Worm (Caenorhabditis elegans) whole organism, young adult: Measurements from ENCODE around the gene srbc-40.

Experiments used
- B0019.2 ChIP-seq: fragments of 200-800 bp; sonication (Bioruptor generic); conservative IDR thresholded peaks from 2 replicates; pipeline ENCODE4 v1.3.6; 2022; ENCODE audit warnings: missing genetic modification reagents, missing genetic modification characterization, missing compliant biosample characterization
- B0336.3 ChIP-seq: fragments of 200-800 bp; sonication (Bioruptor generic); IDR thresholded peaks from 2 replicates; pipeline ENCODE4 v1.3.6; 2022; ENCODE audit warnings: missing genetic modification characterization, missing compliant biosample characterization
- D2030.7 ChIP-seq: fragments of 200-800 bp; sonication (Bioruptor generic); IDR thresholded peaks from 2 replicates; pipeline ENCODE4 v1.3.6; 2022; ENCODE audit warnings: missing genetic modification reagents, missing genetic modification characterization, missing compliant biosample characterization
- F22D6.2 ChIP-seq: sonication (generic microtip); optimal IDR thresholded peaks from 2 replicates; lab custom pipeline; 2016; ENCODE audit warnings: mild to moderate bottlenecking, missing genetic modification characterization, missing compliant biosample characterization
- F23B12.7 ChIP-seq: sonication (generic microtip); optimal IDR thresholded peaks from 2 replicates; lab custom pipeline; 2017; ENCODE audit warnings: missing genetic modification characterization, mild to moderate bottlenecking, missing compliant biosample characterization, antibody characterized with exemption, moderate library complexity; ENCODE audit not compliant: insufficient read depth
- F55B11.4 ChIP-seq: sonication (generic microtip); optimal IDR thresholded peaks from 2 replicates; lab custom pipeline; 2016; ENCODE audit warnings: missing compliant biosample characterization, missing genetic modification characterization, borderline replicate concordance; ENCODE audit not compliant: insufficient read depth
- K11D2.4 ChIP-seq: fragments of 200-800 bp; sonication (Bioruptor generic); IDR thresholded peaks from 2 replicates; pipeline ENCODE4 v1.3.6; 2022; ENCODE audit warnings: missing genetic modification reagents, missing genetic modification characterization, missing compliant biosample characterization
- T07F8.4 ChIP-seq: sonication (generic microtip); optimal IDR thresholded peaks from 2 replicates; lab custom pipeline; 2016; ENCODE audit warnings: mild to moderate bottlenecking, missing genetic modification characterization, moderate library complexity, missing compliant biosample characterization
- Y53F4B.3 ChIP-seq: fragments of 200-800 bp; sonication (Bioruptor generic); IDR thresholded peaks from 2 replicates; pipeline ENCODE4 v1.3.6; 2022; ENCODE audit warnings: missing genetic modification reagents, missing genetic modification characterization, missing compliant biosample characterization
- akir-1 ChIP-seq: fragments of 200-800 bp; sonication (Bioruptor generic); optimal IDR thresholded peaks from 2 replicates; lab custom pipeline; 2018; ENCODE audit warnings: mild to moderate bottlenecking, missing genetic modification characterization, moderate library complexity, missing compliant biosample characterization
- ama-1 ChIP-seq, 3 experiments: fragments of 150-350 bp in 1 of 3; sonication (generic microtip) in 2 of 3; optimal IDR thresholded peaks; 2 replicates each; lab custom pipeline; 2014 to 2018; ENCODE audit warnings: missing biosample characterization in 2 of 3, missing genetic modification characterization in 2 of 3, missing genetic modification reagents in 2 of 3
- aptf-2 ChIP-seq: fragments of 200-800 bp; sonication (Bioruptor generic); conservative IDR thresholded peaks from 2 replicates; pipeline ENCODE4 v1.3.6; 2022; ENCODE audit warnings: missing genetic modification reagents, missing genetic modification characterization, missing compliant biosample characterization
- atf-7 ChIP-seq: sonication (generic microtip); optimal IDR thresholded peaks from 2 replicates; lab custom pipeline; 2017; ENCODE audit warnings: mild to moderate bottlenecking, missing genetic modification characterization, missing compliant biosample characterization
- cebp-1 ChIP-seq, 2 experiments: fragments of 200-800 bp in 1 of 2; sonication (Bioruptor generic) in 1 of 2; sonication (generic microtip) in 1 of 2; IDR thresholded peaks in 1 of 2; optimal IDR thresholded peaks in 1 of 2; 2 replicates each; pipeline versions ENCODE4 v1.3.6 to Lab custom; 2017 to 2022; ENCODE audit warnings: missing compliant biosample characterization in 2 of 2, missing genetic modification characterization in 2 of 2, mild to moderate bottlenecking in 1 of 2, missing genetic modification reagents in 1 of 2, moderate library complexity in 1 of 2
- ceh-40 ChIP-seq: fragments of 200-800 bp; sonication (Bioruptor generic); IDR thresholded peaks from 2 replicates; pipeline ENCODE4 v1.3.6; 2022; ENCODE audit warnings: missing genetic modification characterization, missing compliant biosample characterization
- ceh-58 ChIP-seq: fragments of 200-800 bp; sonication (Bioruptor generic); IDR thresholded peaks from 2 replicates; pipeline ENCODE4 v1.3.6; 2022; ENCODE audit warnings: missing genetic modification characterization, missing compliant biosample characterization
- efl-1 ChIP-seq: fragments of 150-350 bp; optimal IDR thresholded peaks from 2 replicates; lab custom pipeline; 2014; ENCODE audit warnings: missing biosample characterization, missing genetic modification reagents, missing genetic modification characterization
- egl-44 ChIP-seq: fragments of 200-800 bp; sonication (Bioruptor generic); IDR thresholded peaks from 2 replicates; pipeline ENCODE4 v1.3.6; 2022; ENCODE audit warnings: missing genetic modification reagents, missing genetic modification characterization, missing compliant biosample characterization
- egrh-3 ChIP-seq: fragments of 200-800 bp; sonication (Bioruptor generic); IDR thresholded peaks from 2 replicates; pipeline ENCODE4 v1.3.6; 2022; ENCODE audit warnings: missing genetic modification reagents, missing genetic modification characterization, missing compliant biosample characterization
- ekl-4 ChIP-seq: fragments of 200-800 bp; sonication (Bioruptor generic); IDR thresholded peaks from 2 replicates; pipeline ENCODE4 v1.3.6; 2022; ENCODE audit warnings: missing genetic modification reagents, missing genetic modification characterization, missing compliant biosample characterization
- ets-4 ChIP-seq: fragments of 200-800 bp; sonication (Bioruptor generic); optimal IDR thresholded peaks from 2 replicates; lab custom pipeline; 2018; ENCODE audit warnings: mild to moderate bottlenecking, missing genetic modification characterization, missing compliant biosample characterization
- gei-17 ChIP-seq: fragments of 200-800 bp; sonication (Bioruptor generic); optimal IDR thresholded peaks from 2 replicates; lab custom pipeline; 2018; ENCODE audit warnings: mild to moderate bottlenecking, missing genetic modification characterization, missing compliant biosample characterization
- hlh-26 ChIP-seq: fragments of 200-800 bp; sonication (Bioruptor generic); conservative IDR thresholded peaks from 2 replicates; pipeline ENCODE4 v1.3.6; 2022; ENCODE audit warnings: missing genetic modification reagents, missing genetic modification characterization, missing compliant biosample characterization
- hmg-20 ChIP-seq: fragments of 200-800 bp; sonication (Bioruptor generic); IDR thresholded peaks from 2 replicates; pipeline ENCODE4 v1.3.6; 2022; ENCODE audit warnings: missing genetic modification reagents, missing genetic modification characterization, missing compliant biosample characterization
- hrde-1 ChIP-seq: sonication (generic microtip); optimal IDR thresholded peaks from 2 replicates; lab custom pipeline; 2016; ENCODE audit warnings: missing genetic modification characterization, mild to moderate bottlenecking, missing compliant biosample characterization, moderate library complexity, missing genotype, missing genetic modification reagents, borderline replicate concordance
- lag-1 ChIP-seq: fragments of 200-800 bp; sonication (Bioruptor generic); IDR thresholded peaks from 2 replicates; pipeline ENCODE4 v1.3.6; 2022; ENCODE audit warnings: missing genetic modification reagents, missing genetic modification characterization, missing compliant biosample characterization
- lin-26 ChIP-seq: fragments of 200-800 bp; sonication (Bioruptor generic); IDR thresholded peaks from 2 replicates; pipeline ENCODE4 v1.3.6; 2022; ENCODE audit warnings: missing genetic modification reagents, missing genetic modification characterization, missing compliant biosample characterization
- lin-35 ChIP-seq, 3 experiments: fragments of 150-350 bp in 2 of 3; sonication (generic microtip) in 1 of 3; optimal IDR thresholded peaks; 2 replicates each; lab custom pipeline; 2014 to 2018; ENCODE audit warnings: missing biosample characterization in 3 of 3, missing genetic modification characterization in 3 of 3, missing genetic modification reagents in 3 of 3
- lin-54 ChIP-seq: fragments of 200-800 bp; sonication (Bioruptor generic); optimal IDR thresholded peaks from 2 replicates; lab custom pipeline; 2018; ENCODE audit warnings: mild to moderate bottlenecking, missing genetic modification characterization, missing compliant biosample characterization
- nfyb-1 ChIP-seq: fragments of 200-800 bp; sonication (Bioruptor generic); IDR thresholded peaks from 2 replicates; pipeline ENCODE4 v1.3.6; 2022; ENCODE audit warnings: missing genetic modification reagents, missing genetic modification characterization, missing compliant biosample characterization
- nhr-179 ChIP-seq: sonication (generic microtip); optimal IDR thresholded peaks from 2 replicates; lab custom pipeline; 2016; ENCODE audit warnings: mild to moderate bottlenecking, missing genetic modification characterization, missing compliant biosample characterization
- nhr-27 ChIP-seq: fragments of 200-800 bp; sonication (Bioruptor generic); optimal IDR thresholded peaks from 2 replicates; lab custom pipeline; 2018; ENCODE audit warnings: mild to moderate bottlenecking, missing genetic modification characterization, moderate library complexity, missing compliant biosample characterization
- nhr-80 ChIP-seq: sonication (generic microtip); optimal IDR thresholded peaks from 2 replicates; lab custom pipeline; 2016; ENCODE audit warnings: missing genetic modification characterization, missing compliant biosample characterization
- pha-4 ChIP-seq: fragments of 150-350 bp; sonication (generic microtip); optimal IDR thresholded peaks from 2 replicates; lab custom pipeline; 2014; ENCODE audit warnings: missing biosample characterization, missing genetic modification reagents, missing genetic modification characterization
- sea-2 ChIP-seq: fragments of 200-800 bp; sonication (Bioruptor generic); IDR thresholded peaks from 2 replicates; pipeline ENCODE4 v1.3.6; 2022; ENCODE audit warnings: missing genetic modification characterization, missing compliant biosample characterization
- snpc-1.3 ChIP-seq: sonication (generic microtip); optimal IDR thresholded peaks from 2 replicates; lab custom pipeline; 2017; ENCODE audit warnings: missing genetic modification characterization, mild to moderate bottlenecking, missing compliant biosample characterization, antibody characterized with exemption, moderate library complexity, missing genotype, missing genetic modification reagents; ENCODE audit not compliant: insufficient read depth
- snpc-4 ChIP-seq, 5 experiments: fragments of 150-350 bp in 1 of 5; sonication (generic microtip) in 4 of 5; optimal IDR thresholded peaks; 2 replicates each; lab custom pipeline; 2014 to 2018; ENCODE audit warnings: missing genetic modification characterization in 5 of 5, missing biosample characterization in 3 of 5, antibody characterized with exemption in 2 of 5, mild to moderate bottlenecking in 2 of 5, missing compliant biosample characterization in 2 of 5, missing genotype in 2 of 5, moderate library complexity in 2 of 5, missing genetic modification reagents in 1 of 5
- tlf-1 ChIP-seq: fragments of 200-800 bp; sonication (Bioruptor generic); optimal IDR thresholded peaks from 2 replicates; lab custom pipeline; 2018; ENCODE audit warnings: mild to moderate bottlenecking, missing genetic modification characterization, missing compliant biosample characterization
- unc-130 ChIP-seq: sonication (generic microtip); optimal IDR thresholded peaks from 2 replicates; lab custom pipeline; 2016; ENCODE audit warnings: missing genetic modification reagents, missing genetic modification characterization, missing compliant biosample characterization
- zfh-2 ChIP-seq: fragments of 200-800 bp; sonication (Bioruptor generic); conservative IDR thresholded peaks from 2 replicates; pipeline ENCODE4 v1.3.6; 2022; ENCODE audit warnings: missing genetic modification reagents, missing genetic modification characterization, missing compliant biosample characterization
- zim-3 ChIP-seq: sonication (generic microtip); optimal IDR thresholded peaks from 2 replicates; lab custom pipeline; 2017; ENCODE audit warnings: mild to moderate bottlenecking, missing genetic modification characterization, moderate library complexity, missing compliant biosample characterization
- ztf-25 ChIP-seq: fragments of 200-800 bp; sonication (Bioruptor generic); IDR thresholded peaks from 2 replicates; pipeline ENCODE4 v1.3.6; 2022; ENCODE audit warnings: missing genetic modification reagents, missing genetic modification characterization, missing compliant biosample characterization
- ztf-3 ChIP-seq: fragments of 200-800 bp; sonication (Bioruptor generic); optimal IDR thresholded peaks from 2 replicates; lab custom pipeline; 2018; ENCODE audit warnings: mild to moderate bottlenecking, missing genetic modification characterization, missing compliant biosample characterization

srbc-40 gene

ce11 chrV:724946-725806 is 5.5 kb upstream of the srbc-40 start (continued):
- TF ChIP-seq hlh-26 (GFP tag; lab: Robert Waterston, UW) (no peak), ekl-4 (GFP tag; lab: Robert Waterston, UW) (no peak), lin-35 (GFP tag; optimal IDR thresholded peaks at IDR 0.05; lab: Kevin White, UChicago) (no peak), hrde-1 (no peak), sea-2 (no peak), zfh-2 (GFP tag; lab: Robert Waterston, UW) (no peak), akir-1 (GFP tag; lab: Kevin White, UChicago) (no peak), B0336.3 (GFP tag; lab: Robert Waterston, UW) (peak; percentile 6), aptf-2 (GFP tag; lab: Robert Waterston, UW) (no peak), efl-1 (GFP tag; lab: Kevin White, UChicago) (no peak), ceh-58 (0 out of 2 replicates have a peak, but pooled peaks have one; percentile 16), Y53F4B.3 (GFP tag; lab: Robert Waterston, UW) (no peak), K11D2.4 (no peak), ceh-40 (0 out of 2 replicates have a peak, but pooled peaks have one; percentile 5), nhr-27 (tag; lab: Kevin White, UChicago) (no peak), ztf-25 (GFP tag; lab: Robert Waterston, UW) (no peak), pha-4 (tag; lab: Kevin White, UChicago) (no peak), egrh-3 (no peak), F55B11.4 (tag; lab: Kevin White, UChicago) (no peak), B0019.2 (GFP tag; lab: Robert Waterston, UW) (no peak), F23B12.7 (tag; lab: Kevin White, UChicago) (no peak), F22D6.2 (no peak), unc-130 (GFP tag; lab: Kevin White, UChicago) (no peak), D2030.7 (GFP tag; lab: Robert Waterston, UW) (no peak), nhr-179 (tag; lab: Kevin White, UChicago) (no peak), atf-7 (tag; lab: Kevin White, UChicago) (no peak), ama-1 (optimal IDR thresholded peaks at IDR 0.05; lab: Kevin White, UChicago) (peak; percentile 88), ama-1 (GFP tag; optimal IDR thresholded peaks at IDR 0.05; lab: Kevin White, UChicago) (peak in 1 of 2 experiments; percentile 12), lin-54 (GFP tag; lab: Kevin White, UChicago) (no peak), nfyb-1 (0 out of 2 replicates have a peak, but pooled peaks have one; percentile 14), egl-44 (GFP tag; lab: Robert Waterston, UW) (peak; percentile 25), snpc-1.3 (tag; lab: Kevin White, UChicago) (no peak), nhr-80 (tag; lab: Kevin White, UChicago) (no peak), lag-1 (GFP tag; lab: Robert Waterston, UW) (no peak), hmg-20 (GFP tag; lab: Robert Waterston, UW) (no peak), snpc-4 (GFP tag; optimal IDR thresholded peaks at IDR 0.05; lab: Kevin White, UChicago) (no peak), snpc-4 (tag; optimal IDR thresholded peaks at IDR 0.05; lab: Kevin White, UChicago) (no peak), ztf-3 (no peak), zim-3 (tag; lab: Kevin White, UChicago) (no peak), T07F8.4 (no peak), gei-17 (no peak), lin-26 (peak; percentile 75; the same call in 1 of the 2 replicates), ets-4 (GFP tag; lab: Kevin White, UChicago) (no peak), cebp-1 (GFP tag; IDR thresholded peaks at IDR 0.05; lab: Robert Waterston, UW) (no peak), cebp-1 (tag; optimal IDR thresholded peaks at IDR 0.05; lab: Kevin White, UChicago) (peak; percentile 6), tlf-1 (GFP tag; lab: Kevin White, UChicago) (peak; percentile 9)
- TF ChIP-seq, all 124 proteins: peak for 12
